Fruit fly (Drosophila melanogaster): ENCODE data around the gene Ravus.

Ravus gene

DNA sequence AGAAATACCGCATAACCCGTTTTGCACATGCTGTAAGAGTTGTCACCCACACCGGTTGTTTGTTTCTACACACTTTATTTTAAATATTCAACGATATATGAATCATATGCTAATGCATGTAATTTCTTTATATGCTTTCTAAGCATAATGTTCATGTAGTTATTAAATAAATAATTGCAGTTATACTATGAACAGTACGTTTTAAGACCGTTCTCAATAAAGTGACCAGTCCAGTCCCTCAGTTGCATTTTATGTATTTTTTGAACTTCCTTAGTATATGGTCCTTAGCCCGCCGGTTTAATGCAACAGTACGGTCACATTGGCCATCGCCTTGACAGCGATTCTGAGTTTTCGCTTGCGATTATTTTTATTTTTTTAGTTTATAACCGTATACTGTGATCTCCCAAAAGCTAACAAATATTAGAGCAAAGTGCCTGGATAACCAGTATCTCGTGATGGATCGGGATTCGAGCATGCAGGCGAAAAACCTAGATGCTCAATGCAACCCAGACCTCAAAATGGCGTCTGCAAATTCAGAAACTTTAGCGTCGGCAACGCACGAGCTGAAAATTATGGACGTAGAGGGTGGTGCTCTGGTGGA, at the start of gene Ravus (continued):
- TF ChIP-seq pnt (GFP tag; optimal IDR thresholded peaks at IDR 0.05) (no peak), zfh2 (GFP tag; optimal IDR thresholded peaks at IDR 0.05) (peak; percentile 46), lmd (GFP tag; IDR thresholded peaks at IDR 0.05) (peak; percentile 59; the same call in 1 of the 2 replicates), nom (GFP tag; optimal IDR thresholded peaks at IDR 0.05) (no peak), CG6683 (GFP tag; optimal IDR thresholded peaks at IDR 0.05) (no peak), CG1602 (GFP tag; optimal IDR thresholded peaks at IDR 0.05) (peak; percentile 35), inv (GFP tag; IDR thresholded peaks at IDR 0.05; ENCODE audit: partially characterized antibody) (no peak), CG30020 (tag; optimal IDR thresholded peaks at IDR 0.05) (peak; percentile 60), nerfin-2 (GFP tag; IDR thresholded peaks at IDR 0.05; ENCODE audit: partially characterized antibody) (no peak), Gsc (GFP tag; IDR thresholded peaks at IDR 0.05) (no peak), Optix (GFP tag; IDR thresholded peaks at IDR 0.05) (no peak), fru (optimal IDR thresholded peaks at IDR 0.05) (no peak), Dfd (GFP tag; optimal IDR thresholded peaks at IDR 0.05) (no peak), h (optimal IDR thresholded peaks at IDR 0.05) (no peak), emc (GFP tag; optimal IDR thresholded peaks at IDR 0.05) (no peak), CG42726 (GFP tag; IDR thresholded peaks at IDR 0.05; ENCODE audit: partially characterized antibody) (no peak), pfk (GFP tag; optimal IDR thresholded peaks at IDR 0.05) (no peak), CG2120 (GFP tag; optimal IDR thresholded peaks at IDR 0.05) (peak; percentile 70), row (GFP tag; IDR thresholded peaks at IDR 0.05) (peak; percentile 89), CG18764 (GFP tag; optimal IDR thresholded peaks at IDR 0.05) (no peak), ranshi (GFP tag; IDR thresholded peaks at IDR 0.05) (peak; percentile 26; the same call in 1 of the 2 replicates), H2.0 (GFP tag; IDR thresholded peaks at IDR 0.05) (no peak), org-1 (GFP tag; optimal IDR thresholded peaks at IDR 0.05) (no peak), al (GFP tag; IDR thresholded peaks at IDR 0.05) (no peak), wek (GFP tag; optimal IDR thresholded peaks at IDR 0.05) (no peak), chm (GFP tag; IDR thresholded peaks at IDR 0.05) (no peak), bcd (GFP tag; optimal IDR thresholded peaks at IDR 0.05) (peak; percentile 51), CG6175 (GFP tag; IDR thresholded peaks at IDR 0.05) (no peak), CG3065 (GFP tag; optimal IDR thresholded peaks at IDR 0.05) (no peak), CG12744 (GFP tag; optimal IDR thresholded peaks at IDR 0.05) (peak; percentile 58), pzg (GFP tag; optimal IDR thresholded peaks at IDR 0.05) (peak; percentile 78), mirr (GFP tag; optimal IDR thresholded peaks at IDR 0.05) (no peak), lab (GFP tag; optimal IDR thresholded peaks at IDR 0.05) (no peak), dimm (GFP tag; IDR thresholded peaks at IDR 0.05) (no peak), so (GFP tag; IDR thresholded peaks at IDR 0.05) (no peak), CG7839 (tag; optimal IDR thresholded peaks at IDR 0.05) (no peak), Sry-δ (GFP tag; optimal IDR thresholded peaks at IDR 0.05) (peak; percentile 37), CG1647 (GFP tag; optimal IDR thresholded peaks at IDR 0.05) (peak; percentile 34), fd102C (GFP tag; optimal IDR thresholded peaks at IDR 0.05) (no peak), dati (GFP tag; IDR thresholded peaks at IDR 0.05) (no peak), CG13894 (tag; optimal IDR thresholded peaks at IDR 0.05) (no peak), Nf-YB (GFP tag; optimal IDR thresholded peaks at IDR 0.05) (no peak), Dip2 (GFP tag; IDR thresholded peaks at IDR 0.05) (no peak), CG2678 (tag; optimal IDR thresholded peaks at IDR 0.05) (no peak), sna (GFP tag; IDR thresholded peaks at IDR 0.05; ENCODE audit: partially characterized antibody) (no peak), CG1529 (GFP tag; optimal IDR thresholded peaks at IDR 0.05) (no peak), CG18262 (tag; optimal IDR thresholded peaks at IDR 0.05) (no peak), Bgb (GFP tag; IDR thresholded peaks at IDR 0.05; ENCODE audit: partially characterized antibody) (no peak), CG17802 (tag; optimal IDR thresholded peaks at IDR 0.05) (peak; percentile 4), CG1832 (GFP tag; optimal IDR thresholded peaks at IDR 0.05) (no peak), tna (GFP tag; IDR thresholded peaks at IDR 0.05; ENCODE audit: partially characterized antibody) (no peak)
